Fruit fly (Drosophila melanogaster) whole organism, embryonic: ENCODE results near the gene CG15254.

ENCODE experiments used
- ATbp ChIP-seq: fragments of 200-800 bp; sonication (Bioruptor generic); optimal IDR thresholded peaks from 2 replicates; lab custom pipeline; 2017; ENCODE audit warnings: missing biosample characterization, mild to moderate bottlenecking, missing genetic modification characterization, missing genetic modification reagents
- Asciz ChIP-seq: fragments of 200-800 bp; sonication (Bioruptor generic); optimal IDR thresholded peaks from 2 replicates; lab custom pipeline; 2017; ENCODE audit warnings: missing biosample characterization, mild to moderate bottlenecking, missing genetic modification characterization, missing genetic modification reagents
- BtbVII ChIP-seq: fragments of 200-800 bp; sonication (Bioruptor generic); optimal IDR thresholded peaks from 3 replicates; lab custom pipeline; 2017; ENCODE audit warnings: missing biosample characterization, mild to moderate bottlenecking, missing genetic modification characterization
- CG10147 ChIP-seq: fragments of 200-800 bp; sonication (Bioruptor generic); optimal IDR thresholded peaks from 2 replicates; lab custom pipeline; 2019; ENCODE audit warnings: missing biosample characterization, mild to moderate bottlenecking, missing genetic modification characterization, moderate library complexity
- CG10209 ChIP-seq: fragments of 200-800 bp; sonication (Bioruptor generic); optimal IDR thresholded peaks from 3 replicates; lab custom pipeline; 2017; ENCODE audit warnings: missing biosample characterization, mild to moderate bottlenecking, missing genetic modification characterization, missing genetic modification reagents
- CG10654 ChIP-seq: fragments of 200-800 bp; sonication (Bioruptor generic); optimal IDR thresholded peaks from 2 replicates; lab custom pipeline; 2016; ENCODE audit warnings: missing biosample characterization, missing genetic modification characterization
- CG11093 ChIP-seq: fragments of 200-800 bp; sonication (Bioruptor generic); IDR thresholded peaks from 3 replicates; pipeline ENCODE4 v1.3.6; 2022; ENCODE audit warnings: missing biosample characterization, missing genetic modification characterization
- CG13624 ChIP-seq: fragments of 200-800 bp; sonication (Bioruptor generic); optimal IDR thresholded peaks from 2 replicates; lab custom pipeline; 2016; ENCODE audit warnings: missing biosample characterization, missing genetic modification characterization
- CG13775 ChIP-seq: fragments of 200-800 bp; sonication (Bioruptor generic); optimal IDR thresholded peaks from 3 replicates; lab custom pipeline; 2017; ENCODE audit warnings: missing biosample characterization, mild to moderate bottlenecking, missing genetic modification characterization
- CG16863 ChIP-seq: fragments of 200-800 bp; sonication (Bioruptor generic); optimal IDR thresholded peaks from 3 replicates; lab custom pipeline; 2016; ENCODE audit warnings: missing biosample characterization, missing genetic modification characterization
- CG2202 ChIP-seq: fragments of 200-800 bp; sonication (Bioruptor generic); optimal IDR thresholded peaks from 2 replicates; lab custom pipeline; 2018; ENCODE audit warnings: missing biosample characterization, mild to moderate bottlenecking, missing genetic modification characterization
- CG3163 ChIP-seq: fragments of 200-800 bp; sonication (Bioruptor generic); optimal IDR thresholded peaks from 3 replicates; lab custom pipeline; 2016; ENCODE audit warnings: missing biosample characterization, missing genetic modification characterization
- CG8924 ChIP-seq: fragments of 200-800 bp; optimal IDR thresholded peaks from 3 replicates; lab custom pipeline; 2019; ENCODE audit warnings: missing biosample characterization, mild to moderate bottlenecking, missing genetic modification characterization, moderate library complexity
- CG9876 ChIP-seq: fragments of 200-800 bp; sonication (Bioruptor generic); optimal IDR thresholded peaks from 2 replicates; lab custom pipeline; 2016; ENCODE audit warnings: missing biosample characterization, missing genetic modification characterization
- CkIIα-i1 ChIP-seq: fragments of 200-800 bp; sonication (Bioruptor generic); IDR thresholded peaks from 2 replicates; pipeline ENCODE4 v1.3.6; 2022; ENCODE audit warnings: missing biosample characterization, missing genetic modification characterization
- D19A ChIP-seq: fragments of 200-800 bp; optimal IDR thresholded peaks from 3 replicates; lab custom pipeline; 2019; ENCODE audit warnings: missing biosample characterization, mild to moderate bottlenecking, missing genetic modification characterization, moderate library complexity
- D19B ChIP-seq: fragments of 200-800 bp; sonication (Bioruptor generic); optimal IDR thresholded peaks from 2 replicates; lab custom pipeline; 2017; ENCODE audit warnings: missing biosample characterization, mild to moderate bottlenecking, missing genetic modification characterization
- Deaf1 ChIP-seq: fragments of 200-800 bp; optimal IDR thresholded peaks from 3 replicates; lab custom pipeline; 2019; ENCODE audit warnings: missing biosample characterization, mild to moderate bottlenecking, missing genetic modification characterization, moderate library complexity
- E2f2 ChIP-seq: fragments of 200-800 bp; sonication (Bioruptor generic); IDR thresholded peaks from 2 replicates; pipeline ENCODE4 v1.3.6; 2022; ENCODE audit warnings: missing biosample characterization, missing genetic modification characterization
- Eip74EF ChIP-seq, 2 experiments: fragments of 200-800 bp in 1 of 2; fragments of >200 bp in 1 of 2; sonication (Bioruptor generic) in 1 of 2; optimal IDR thresholded peaks; 2 replicates each; lab custom pipeline; 2017 to 2019; ENCODE audit warnings: missing biosample characterization in 2 of 2, missing genetic modification characterization in 2 of 2, mild to moderate bottlenecking in 1 of 2, moderate library complexity in 1 of 2
- GATAe ChIP-seq: fragments of 200-800 bp; sonication (Bioruptor generic); conservative IDR thresholded peaks from 2 replicates; pipeline ENCODE4 v1.3.6; 2022; ENCODE audit warnings: missing biosample characterization, missing genetic modification characterization
- Hand ChIP-seq: fragments of 200-800 bp; sonication (Bioruptor generic); optimal IDR thresholded peaks from 2 replicates; lab custom pipeline; 2017; ENCODE audit warnings: mild to moderate bottlenecking, missing biosample characterization, missing genetic modification reagents, missing genetic modification characterization
- Hr39 ChIP-seq: fragments of >200 bp; optimal IDR thresholded peaks from 2 replicates; lab custom pipeline; 2017
- Hr78 ChIP-seq, 2 experiments: fragments of 200-800 bp in 1 of 2; fragments of >200 bp in 1 of 2; sonication (Bioruptor generic) in 1 of 2; optimal IDR thresholded peaks; 2 replicates each; lab custom pipeline; 2017 to 2019; ENCODE audit warnings: missing biosample characterization in 2 of 2, missing genetic modification characterization in 2 of 2, mild to moderate bottlenecking in 1 of 2, moderate library complexity in 1 of 2
- Hsf ChIP-seq: fragments of 200-800 bp; sonication (Bioruptor generic); optimal IDR thresholded peaks from 3 replicates; lab custom pipeline; 2016; ENCODE audit warnings: missing biosample characterization, missing genetic modification characterization
- Med ChIP-seq: fragments of 200-800 bp; sonication (Bioruptor generic); peaks from one replicate; lab custom pipeline; 2016; ENCODE audit warnings: missing biosample characterization, missing genetic modification characterization, mild to moderate bottlenecking, inconsistent platforms, moderate library complexity
- Meics ChIP-seq: fragments of 200-800 bp; sonication (Bioruptor generic); optimal IDR thresholded peaks from 2 replicates; lab custom pipeline; 2017; ENCODE audit warnings: missing biosample characterization, mild to moderate bottlenecking, missing genetic modification characterization
- Mrtf ChIP-seq: fragments of 200-800 bp; sonication (Bioruptor generic); IDR thresholded peaks from 3 replicates; pipeline ENCODE4 v1.3.6; 2022; ENCODE audit warnings: missing biosample characterization, missing genetic modification characterization
- Sry-δ ChIP-seq: fragments of 200-800 bp; sonication (Bioruptor generic); optimal IDR thresholded peaks from 2 replicates; lab custom pipeline; 2016; ENCODE audit warnings: missing biosample characterization, missing genetic modification characterization
- Taf1 ChIP-seq: fragments of 200-800 bp; sonication (Bioruptor generic); IDR thresholded peaks from 2 replicates; pipeline ENCODE4 v1.3.6; 2022; ENCODE audit warnings: missing biosample characterization, missing genetic modification characterization
- al ChIP-seq: fragments of 200-800 bp; sonication (Bioruptor generic); IDR thresholded peaks from 2 replicates; pipeline ENCODE4 v1.3.6; 2022; ENCODE audit warnings: missing biosample characterization, missing genetic modification characterization
- ap ChIP-seq: fragments of 200-800 bp; sonication (Bioruptor generic); IDR thresholded peaks from 2 replicates; pipeline ENCODE4 v1.3.6; 2022; ENCODE audit warnings: missing biosample characterization, missing genetic modification characterization
- ara ChIP-seq: fragments of 200-800 bp; sonication (Bioruptor generic); IDR thresholded peaks from 2 replicates; pipeline ENCODE4 v1.3.6; 2022; ENCODE audit warnings: missing biosample characterization, missing genetic modification characterization
- az2 ChIP-seq: fragments of 200-800 bp; sonication (Bioruptor generic); optimal IDR thresholded peaks from 3 replicates; lab custom pipeline; 2016; ENCODE audit warnings: missing biosample characterization, missing genetic modification characterization
- crc ChIP-seq: fragments of 200-800 bp; sonication (Bioruptor generic); optimal IDR thresholded peaks from 2 replicates; lab custom pipeline; 2016; ENCODE audit warnings: missing biosample characterization, missing genetic modification characterization
- da ChIP-seq: fragments of 200-800 bp; sonication (Bioruptor generic); optimal IDR thresholded peaks from 2 replicates; lab custom pipeline; 2016; ENCODE audit warnings: missing biosample characterization, missing genetic modification characterization
- esg ChIP-seq: fragments of 200-800 bp; sonication (Bioruptor generic); conservative IDR thresholded peaks from 2 replicates; pipeline ENCODE4 v1.3.6; 2022; ENCODE audit warnings: missing biosample characterization, missing genetic modification characterization
- fu2 ChIP-seq: fragments of 200-800 bp; sonication (Bioruptor generic); optimal IDR thresholded peaks from 2 replicates; lab custom pipeline; 2016; ENCODE audit warnings: missing biosample characterization, missing genetic modification characterization
- gcm ChIP-seq: fragments of 200-800 bp; sonication (Bioruptor generic); optimal IDR thresholded peaks from 2 replicates; lab custom pipeline; 2019; ENCODE audit warnings: missing biosample characterization, mild to moderate bottlenecking, missing genetic modification characterization, moderate library complexity
- gro ChIP-seq: fragments of 200-800 bp; sonication (Bioruptor generic); optimal IDR thresholded peaks from 2 replicates; lab custom pipeline; 2016; ENCODE audit warnings: missing biosample characterization, missing genetic modification characterization
- lbe ChIP-seq: fragments of 200-800 bp; sonication (Bioruptor generic); optimal IDR thresholded peaks from 2 replicates; lab custom pipeline; 2016; ENCODE audit warnings: missing biosample characterization, mild to moderate bottlenecking, missing genetic modification characterization
- lilli ChIP-seq: fragments of 200-800 bp; sonication (Bioruptor generic); optimal IDR thresholded peaks from 3 replicates; lab custom pipeline; 2016; ENCODE audit warnings: missing biosample characterization, missing genetic modification characterization
- nerfin-2 ChIP-seq: fragments of 200-800 bp; sonication (Bioruptor generic); IDR thresholded peaks from 2 replicates; pipeline ENCODE4 v1.3.6; 2022; ENCODE audit warnings: missing biosample characterization, missing genetic modification characterization; ENCODE audit not compliant: partially characterized antibody
- oc ChIP-seq: fragments of 200-800 bp; sonication (Bioruptor generic); optimal IDR thresholded peaks from 2 replicates; lab custom pipeline; 2018; ENCODE audit warnings: missing biosample characterization, mild to moderate bottlenecking, missing genetic modification characterization, moderate library complexity
- pita ChIP-seq: fragments of 200-800 bp; sonication (Bioruptor generic); optimal IDR thresholded peaks from 2 replicates; lab custom pipeline; 2017; ENCODE audit warnings: missing biosample characterization, mild to moderate bottlenecking, missing genetic modification characterization
- ro ChIP-seq: fragments of 200-800 bp; sonication (Bioruptor generic); IDR thresholded peaks from 2 replicates; pipeline ENCODE4 v1.3.6; 2022; ENCODE audit warnings: missing biosample characterization, missing genetic modification characterization
- ssp ChIP-seq: fragments of 200-800 bp; sonication (Bioruptor generic); IDR thresholded peaks from 2 replicates; pipeline ENCODE4 v1.3.6; 2022; ENCODE audit warnings: missing biosample characterization, missing genetic modification characterization
- stc ChIP-seq: fragments of 200-800 bp; sonication (Bioruptor generic); IDR thresholded peaks from 2 replicates; pipeline ENCODE4 v1.3.6; 2022; ENCODE audit warnings: missing biosample characterization, missing genetic modification characterization
- tgo ChIP-seq: fragments of 200-800 bp; sonication (Bioruptor generic); IDR thresholded peaks from 3 replicates; pipeline ENCODE4 v1.3.6; 2022; ENCODE audit warnings: missing biosample characterization, missing genetic modification characterization
- unc-4 ChIP-seq: fragments of 200-800 bp; sonication (Bioruptor generic); IDR thresholded peaks from 2 replicates; pipeline ENCODE4 v1.3.6; 2022; ENCODE audit warnings: missing biosample characterization, missing genetic modification characterization; ENCODE audit not compliant: partially characterized antibody
- yki ChIP-seq: fragments of >200 bp; optimal IDR thresholded peaks from 3 replicates; lab custom pipeline; 2018

CG15254 gene

DNA sequence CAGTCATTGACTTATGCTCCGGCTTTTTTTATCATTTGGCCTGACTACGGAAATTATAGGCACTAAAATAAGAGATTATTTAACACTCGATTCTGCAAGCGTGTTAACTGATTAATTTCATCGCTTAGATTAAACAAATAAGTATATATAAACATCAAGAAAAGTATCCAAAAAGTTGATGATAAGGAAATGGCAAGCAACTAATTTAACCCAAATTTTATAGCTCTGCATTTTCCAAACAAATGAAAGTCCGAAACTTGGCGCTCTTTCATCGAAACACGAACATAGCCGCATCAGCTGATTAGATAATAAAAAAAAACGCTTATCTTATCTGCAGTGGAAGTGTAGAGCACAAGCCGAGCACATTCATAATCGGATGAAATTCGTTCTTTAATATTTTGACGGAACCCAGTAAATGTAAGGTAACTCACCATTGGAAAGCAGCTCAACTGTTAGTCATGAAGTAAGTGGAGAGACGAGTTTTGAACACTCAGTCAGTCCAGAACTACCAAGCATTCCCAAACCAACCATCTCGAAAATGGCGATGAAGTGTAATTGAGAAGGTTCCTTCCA is 15.1 kb upstream of the CG15254 start, which contains the start of gene CG18480 (continued):
- TF ChIP-seq CG13624 (GFP tag; lab: Kevin White, UChicago) (no peak), D19B (GFP tag; lab: Kevin White, UChicago) (peak; percentile 9), D19A (tag; lab: Kevin White, UChicago) (no peak), E2f2 (GFP tag; lab: Robert Waterston, UW) (0 out of 2 replicates have a peak, but pooled peaks have one; percentile 34), CG11093 (GFP tag; lab: Robert Waterston, UW) (no peak), CG10147 (GFP tag; lab: Kevin White, UChicago) (no peak), CG2202 (tag; lab: Kevin White, UChicago) (no peak), Deaf1 (tag; lab: Kevin White, UChicago) (peak; percentile 51), stc (GFP tag; lab: Robert Waterston, UW) (no peak), az2 (peak; percentile 46), ATbp (GFP tag; lab: Kevin White, UChicago) (peak; percentile 31), CG9876 (GFP tag; lab: Kevin White, UChicago) (no peak), ap (GFP tag; lab: Robert Waterston, UW) (no peak), CG13775 (GFP tag; lab: Kevin White, UChicago) (no peak), Hand (GFP tag; lab: Kevin White, UChicago) (peak; percentile 18), unc-4 (GFP tag; lab: Robert Waterston, UW) (no peak), gcm (no peak), BtbVII (GFP tag; lab: Kevin White, UChicago) (no peak), pita (GFP tag; lab: Kevin White, UChicago) (no peak), lilli (GFP tag; lab: Kevin White, UChicago) (peak; percentile 71), Sry-δ (GFP tag; lab: Kevin White, UChicago) (no peak), CG16863 (GFP tag; lab: Kevin White, UChicago) (peak; percentile 0), Taf1 (GFP tag; lab: Robert Waterston, UW) (peak; percentile 28; the same call in 1 of the 2 replicates), esg (GFP tag; lab: Robert Waterston, UW) (no peak), ara (GFP tag; lab: Robert Waterston, UW) (no peak), da (GFP tag; lab: Kevin White, UChicago) (no peak), Eip74EF (GFP tag; optimal IDR thresholded peaks at IDR 0.05; lab: Kevin White, UChicago) (no peak), tgo (peak; percentile 20; the same call in 1 of the 3 replicates), yki (lab: Kevin White, UChicago) (no peak), gro (no peak), crc (GFP tag; lab: Kevin White, UChicago) (peak; percentile 17), ssp (no peak), GATAe (peak; percentile 100), nerfin-2 (GFP tag; lab: Robert Waterston, UW) (no peak), CkIIα-i1 (GFP tag; lab: Robert Waterston, UW) (no peak), fu2 (GFP tag; lab: Kevin White, UChicago) (peak; percentile 47), Hr78 (GFP tag; optimal IDR thresholded peaks at IDR 0.05; lab: Kevin White, UChicago) (no peak), Hsf (peak; percentile 15), lbe (GFP tag; lab: Kevin White, UChicago) (no peak), Asciz (GFP tag; lab: Kevin White, UChicago) (peak; percentile 13), CG3163 (GFP tag; lab: Kevin White, UChicago) (peak; percentile 32), Meics (peak; percentile 59), Hr39 (lab: Kevin White, UChicago) (no peak), Mrtf (GFP tag; lab: Robert Waterston, UW) (no peak), Med (GFP tag; lab: Kevin White, UChicago) (peak; percentile 93), oc (tag; lab: Kevin White, UChicago) (no peak), CG10209 (GFP tag; lab: Kevin White, UChicago) (peak; percentile 31), al (peak; percentile 44; the same call in 1 of the 2 replicates), CG10654 (GFP tag; lab: Kevin White, UChicago) (peak; percentile 7), ro (no peak), CG8924 (tag; lab: Kevin White, UChicago) (no peak)
